Worm (Caenorhabditis elegans) whole organism, L3 larva: ENCODE data around the gene ndg-4.

Experiments used
- R02D3.7 ChIP-seq: fragments of 150-350 bp; optimal IDR thresholded peaks from 2 replicates; lab custom pipeline; 2014; ENCODE audit warnings: missing biosample characterization, missing genetic modification characterization
- aly-2 ChIP-seq: fragments of 150-350 bp; optimal IDR thresholded peaks from 2 replicates; lab custom pipeline; 2014; ENCODE audit warnings: missing biosample characterization, missing genetic modification characterization
- daf-12 ChIP-seq: fragments of 150-350 bp; optimal IDR thresholded peaks from 2 replicates; lab custom pipeline; 2014; ENCODE audit warnings: missing biosample characterization, missing genetic modification reagents, missing genetic modification characterization
- elt-1 ChIP-seq: fragments of 150-350 bp; optimal IDR thresholded peaks from 2 replicates; lab custom pipeline; 2014; ENCODE audit warnings: missing biosample characterization, missing genetic modification characterization
- elt-3 ChIP-seq, 3 experiments: fragments of 150-350 bp in 1 of 3; sonication (generic microtip) in 2 of 3; optimal IDR thresholded peaks; 2 replicates in 2 of 3; 4 replicates in 1 of 3; lab custom pipeline; 2014 to 2017; ENCODE audit warnings: missing biosample characterization in 3 of 3, missing genetic modification characterization in 3 of 3
- fos-1 ChIP-seq: fragments of 150-350 bp; optimal IDR thresholded peaks from 2 replicates; lab custom pipeline; 2014; ENCODE audit warnings: missing biosample characterization, missing genetic modification characterization
- lin-15B ChIP-seq: fragments of 150-350 bp; optimal IDR thresholded peaks from 2 replicates; lab custom pipeline; 2014; ENCODE audit warnings: missing biosample characterization, missing genetic modification characterization
- nhr-11 ChIP-seq: fragments of 150-350 bp; optimal IDR thresholded peaks from 2 replicates; lab custom pipeline; 2014; ENCODE audit warnings: missing biosample characterization, missing genetic modification characterization
- pqm-1 ChIP-seq: fragments of 150-350 bp; optimal IDR thresholded peaks from 2 replicates; lab custom pipeline; 2017; ENCODE audit warnings: missing biosample characterization, missing genetic modification characterization, inconsistent platforms
- unc-39 ChIP-seq: sonication (generic microtip); optimal IDR thresholded peaks from 4 replicates; lab custom pipeline; 2017; ENCODE audit warnings: missing biosample characterization, missing genetic modification characterization
- ztf-4 ChIP-seq: fragments of 150-350 bp; optimal IDR thresholded peaks from 2 replicates; lab custom pipeline; 2014; ENCODE audit warnings: missing biosample characterization, missing genetic modification characterization

- TF ChIP-seq daf-12 (tag; lab: Kevin White, UChicago) = no peak
- TF ChIP-seq elt-1 (tag; lab: Kevin White, UChicago) = no peak
- TF ChIP-seq lin-15B (tag; lab: Kevin White, UChicago) = no peak
- TF ChIP-seq R02D3.7 (tag; lab: Kevin White, UChicago) = no peak
- no peak for TF ChIP-seq unc-39 (tag; lab: Kevin White, UChicago)
- TF ChIP-seq aly-2 (tag; lab: Kevin White, UChicago) = no peak
- no peak for TF ChIP-seq fos-1 (tag; lab: Kevin White, UChicago)
- TF ChIP-seq nhr-11 = no peak
- no peak for TF ChIP-seq elt-3 (tag; optimal IDR thresholded peaks at IDR 0.05; lab: Kevin White, UChicago)
- TF ChIP-seq pqm-1 (tag; lab: Kevin White, UChicago) = no peak
- TF ChIP-seq ztf-4 = no peak
Measured at ce11 chrIII:4439493-4439983, 27.6 kb downstream of the ndg-4 start, which contains the start of gene C28A5.2.
